Fruit fly (Drosophila melanogaster): ENCODE measurements around the gene CG6005.
A peak's percentile ranks its signal among the peaks of the same experiment; 100 is the strongest.

dm6 chr3R:19051247-19051646 is 27.4 kb upstream of the CG6005 start:
- TF ChIP-seq tj (GFP tag; optimal IDR thresholded peaks at IDR 0.05) (no peak), CG7045 (GFP tag; optimal IDR thresholded peaks at IDR 0.05) (no peak), ovo (GFP tag; optimal IDR thresholded peaks at IDR 0.05) (no peak), CG12768 (GFP tag; optimal IDR thresholded peaks at IDR 0.05) (no peak), cic (GFP tag; optimal IDR thresholded peaks at IDR 0.05) (peak; percentile 76)
